Worm (Caenorhabditis elegans): ENCODE data around the gene nas-29.

DNA sequence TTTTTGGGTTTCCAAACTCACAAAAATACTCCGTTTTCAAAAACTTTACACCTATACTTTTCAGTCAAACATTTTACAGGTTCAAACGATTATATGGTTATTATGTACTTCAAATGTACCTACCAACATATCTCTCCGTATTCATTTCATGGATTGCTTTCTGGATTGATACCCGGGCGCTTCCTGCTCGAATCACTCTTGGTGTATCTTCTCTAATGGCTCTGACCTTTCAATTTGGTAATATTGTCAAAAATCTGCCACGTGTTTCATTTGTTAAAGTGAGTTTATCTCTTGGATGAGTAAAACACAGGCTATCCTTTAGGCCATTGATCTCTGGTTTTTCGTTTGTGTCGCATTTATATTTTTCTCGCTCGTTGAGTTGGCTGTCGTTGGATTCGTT is 10.0 kb downstream of the nas-29 start:
- TF ChIP-seq mls-2 (tag; optimal IDR thresholded peaks at IDR 0.05), result no peak
- TF ChIP-seq ceh-43 (GFP tag; optimal IDR thresholded peaks at IDR 0.05), result no peak
- no peak for TF ChIP-seq mab-5 (tag; optimal IDR thresholded peaks at IDR 0.05)
- TF ChIP-seq sptf-1 (tag; optimal IDR thresholded peaks at IDR 0.05), result no peak
- TF ChIP-seq nhr-76 (tag; optimal IDR thresholded peaks at IDR 0.05), result no peak
- TF ChIP-seq unc-39 (tag; optimal IDR thresholded peaks at IDR 0.05), result no peak

Data from whole organism, mixed stage, embryonic.